Fruit fly (Drosophila melanogaster) whole organism, prepupa: ENCODE results near the gene Jon65Aiv.

Source experiments
- CG10631 ChIP-seq: fragments of 200-800 bp; sonication (Bioruptor generic); optimal IDR thresholded peaks from 2 replicates; lab custom pipeline; 2016; ENCODE audit warnings: missing biosample characterization, missing genetic modification characterization
- CG10669 ChIP-seq: fragments of 200-800 bp; sonication (Bioruptor generic); optimal IDR thresholded peaks from 3 replicates; lab custom pipeline; 2018; ENCODE audit warnings: missing biosample characterization, mild to moderate bottlenecking, missing genetic modification characterization, moderate library complexity
- CG3032 ChIP-seq: fragments of 200-800 bp; optimal IDR thresholded peaks from 2 replicates; lab custom pipeline; 2019; ENCODE audit warnings: missing biosample characterization, mild to moderate bottlenecking, missing genetic modification characterization, moderate library complexity
- CG6792 ChIP-seq: fragments of 200-800 bp; sonication (Bioruptor generic); optimal IDR thresholded peaks from 3 replicates; lab custom pipeline; 2016; ENCODE audit warnings: missing biosample characterization, missing genetic modification characterization
- Ets21C ChIP-seq: fragments of 200-800 bp; sonication (Bioruptor generic); optimal IDR thresholded peaks from 3 replicates; lab custom pipeline; 2016; ENCODE audit warnings: missing biosample characterization, missing genetic modification characterization
- Hr38 ChIP-seq: sonication (Bioruptor generic); optimal IDR thresholded peaks from 2 replicates; lab custom pipeline; 2016; ENCODE audit warnings: missing biosample characterization, missing genetic modification characterization
- eg ChIP-seq: fragments of 200-800 bp; sonication (Bioruptor generic); IDR thresholded peaks from 3 replicates; pipeline ENCODE4 v1.3.6; 2022; ENCODE audit warnings: missing biosample characterization, missing genetic modification characterization

- TF ChIP-seq CG3032 (tag; lab: Kevin White, UChicago), result no peak
- TF ChIP-seq eg (GFP tag; lab: Robert Waterston, UW), result no peak
- no peak for TF ChIP-seq CG6792
- no peak for TF ChIP-seq CG10669
- no peak for TF ChIP-seq Hr38 (GFP tag; lab: Kevin White, UChicago)
- TF ChIP-seq CG10631 (GFP tag; lab: Kevin White, UChicago), result no peak
- no peak for TF ChIP-seq Ets21C (GFP tag; lab: Kevin White, UChicago)
These were observed 13.1 kb downstream of the Jon65Aiv start, which contains the start of gene Jon65Aii for dm6 chr3L:6052021-6052420.
